Fruit fly (Drosophila melanogaster): ENCODE measurements around the gene Sgs8.

Sgs8 gene

DNA sequence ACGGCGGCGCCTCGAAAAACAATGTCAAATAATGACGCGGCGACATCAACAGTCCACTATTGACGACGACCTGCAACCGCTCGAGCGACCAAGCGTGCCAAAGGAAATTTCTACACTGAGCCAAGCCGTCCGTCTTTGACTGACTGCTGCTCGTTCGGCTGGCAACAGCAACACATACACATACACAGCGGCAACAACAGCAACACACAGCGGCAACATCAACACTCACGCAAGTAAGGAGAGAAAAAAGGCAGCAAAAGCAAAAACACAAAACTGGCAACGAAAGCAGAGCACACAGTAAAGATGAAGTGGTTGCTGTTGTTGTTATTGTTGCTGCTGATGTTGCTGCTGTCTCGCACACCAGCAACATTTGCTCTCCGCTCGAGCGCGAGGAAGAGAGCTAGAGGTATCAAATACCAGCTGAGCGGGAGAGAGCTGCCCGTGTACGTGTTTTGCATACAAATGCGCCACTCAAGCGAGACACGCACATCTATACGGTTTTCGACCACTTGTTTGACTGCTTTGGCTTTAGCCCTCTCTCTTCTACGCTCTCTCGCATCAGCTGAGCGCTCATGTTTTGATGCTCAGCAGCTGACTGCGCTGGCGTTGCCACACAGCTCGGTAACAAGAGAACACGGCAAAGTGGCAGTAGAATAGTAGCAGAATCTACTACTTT is 43.9 kb upstream of the Sgs8 start (continued):
- TF ChIP-seq NFAT (GFP tag; IDR thresholded peaks at IDR 0.05) (peak; percentile 61; the same call in 1 of the 2 replicates), chinmo (GFP tag; IDR thresholded peaks at IDR 0.05; ENCODE audit: partially characterized antibody) (peak; percentile 98), CG12071 (GFP tag; optimal IDR thresholded peaks at IDR 0.05) (peak; percentile 69), CG14441 (GFP tag; IDR thresholded peaks at IDR 0.05) (no peak), lbe (GFP tag; optimal IDR thresholded peaks at IDR 0.05) (peak; percentile 94), CG2116 (GFP tag; optimal IDR thresholded peaks at IDR 0.05) (no peak), CG12391 (tag; optimal IDR thresholded peaks at IDR 0.05) (peak; percentile 10), CG17568 (GFP tag; optimal IDR thresholded peaks at IDR 0.05) (no peak), CG34376 (GFP tag; optimal IDR thresholded peaks at IDR 0.05) (peak; percentile 78), HLH4C (GFP tag; IDR thresholded peaks at IDR 0.05; ENCODE audit: partially characterized antibody) (no peak; the same call in 2 of the 3 replicates), unc-4 (GFP tag; IDR thresholded peaks at IDR 0.05; ENCODE audit: partially characterized antibody) (peak; percentile 62), peb (GFP tag; IDR thresholded peaks at IDR 0.05) (no peak), z (GFP tag; IDR thresholded peaks at IDR 0.05) (peak; percentile 71; the same call in 2 of the 3 replicates), CG3995 (GFP tag; optimal IDR thresholded peaks at IDR 0.05) (no peak), CG1603 (tag; optimal IDR thresholded peaks at IDR 0.05) (no peak), ATbp (GFP tag; optimal IDR thresholded peaks at IDR 0.05) (no peak), CG15696 (tag; optimal IDR thresholded peaks at IDR 0.05) (no peak), inv (GFP tag; IDR thresholded peaks at IDR 0.05; ENCODE audit: partially characterized antibody) (peak; percentile 23; the same call in 1 of the 2 replicates), org-1 (GFP tag; optimal IDR thresholded peaks at IDR 0.05) (peak; percentile 17), pfk (GFP tag; optimal IDR thresholded peaks at IDR 0.05) (peak; percentile 5), HmgD (GFP tag; optimal IDR thresholded peaks at IDR 0.05) (peak; percentile 20), Sry-β (GFP tag; optimal IDR thresholded peaks at IDR 0.05) (no peak), chif (GFP tag; optimal IDR thresholded peaks at IDR 0.05) (no peak), br (optimal IDR thresholded peaks at IDR 0.05) (no peak), klu (GFP tag; IDR thresholded peaks at IDR 0.05) (no peak), CG10979 (tag; optimal IDR thresholded peaks at IDR 0.05) (no peak), Ets97D (GFP tag; optimal IDR thresholded peaks at IDR 0.05) (no peak), ab (GFP tag; optimal IDR thresholded peaks at IDR 0.05) (no peak), CG31365 (tag; optimal IDR thresholded peaks at IDR 0.05) (peak; percentile 32), her (GFP tag; optimal IDR thresholded peaks at IDR 0.05) (no peak), CG6813 (GFP tag; optimal IDR thresholded peaks at IDR 0.05) (peak; percentile 4), Dp (GFP tag; optimal IDR thresholded peaks at IDR 0.05) (no peak), bsh (GFP tag; optimal IDR thresholded peaks at IDR 0.05) (peak in 1 of 2 experiments; percentile 79), CG2120 (GFP tag; optimal IDR thresholded peaks at IDR 0.05) (no peak), usp (GFP tag; optimal IDR thresholded peaks at IDR 0.05) (no peak), Tbp (GFP tag; optimal IDR thresholded peaks at IDR 0.05) (peak; percentile 18), CG4424 (GFP tag; optimal IDR thresholded peaks at IDR 0.05) (peak; percentile 100), Bgb (GFP tag; IDR thresholded peaks at IDR 0.05; ENCODE audit: partially characterized antibody) (peak; percentile 43; the same call in 1 of the 2 replicates), Atf3 (GFP tag; optimal IDR thresholded peaks at IDR 0.05) (no peak), Scr (GFP tag; IDR thresholded peaks at IDR 0.05; ENCODE audit: partially characterized antibody) (peak; percentile 55), ara (GFP tag; IDR thresholded peaks at IDR 0.05) (no peak), zf30C (GFP tag; optimal IDR thresholded peaks at IDR 0.05) (peak; percentile 77), HLH3B (GFP tag; IDR thresholded peaks at IDR 0.05) (0 out of 2 replicates have a peak, but pooled peaks have one; percentile 11), gfzf (GFP tag; optimal IDR thresholded peaks at IDR 0.05) (no peak), NfI (GFP tag; optimal IDR thresholded peaks at IDR 0.05) (peak; percentile 15), shn (GFP tag; optimal IDR thresholded peaks at IDR 0.05) (no peak), Hmx (GFP tag; optimal IDR thresholded peaks at IDR 0.05) (no peak), CG6765 (GFP tag; optimal IDR thresholded peaks at IDR 0.05) (peak; percentile 48), Sox102F (GFP tag; optimal IDR thresholded peaks at IDR 0.05) (no peak)
